Worm (Caenorhabditis elegans) whole organism, L4/young adult: ENCODE results near the gene R10F2.4.

Experiments
- W03F9.2 ChIP-seq: fragments of 150-350 bp; optimal IDR thresholded peaks from 2 replicates; lab custom pipeline; 2014; ENCODE audit warnings: missing biosample characterization, missing genetic modification characterization
- dao-5 ChIP-seq: sonication (generic microtip); optimal IDR thresholded peaks from 2 replicates; lab custom pipeline; 2016; ENCODE audit warnings: missing genotype, missing genetic modification characterization, moderate library complexity, missing compliant biosample characterization
- him-1 ChIP-seq: sonication (generic microtip); optimal IDR thresholded peaks from 2 replicates; lab custom pipeline; 2016; ENCODE audit warnings: missing genotype, missing genetic modification reagents, missing genetic modification characterization, missing compliant biosample characterization

R10F2.4 gene

ce11 chrIII:2923012-2923411, at the start of gene R10F2.4:
Gene R10F2.4, minus strand, starts transcription at chrIII:2923112.
- TF ChIP-seq him-1 (tag; lab: Kevin White, UChicago) (no peak), W03F9.2 (tag; lab: Kevin White, UChicago) (no peak), dao-5 (tag; lab: Kevin White, UChicago) (no peak)

ce11 chrIII:2970251-2970650, 47.3 kb upstream of the R10F2.4 start:
- TF ChIP-seq W03F9.2 (tag; lab: Kevin White, UChicago) = no peak
- TF ChIP-seq dao-5 (tag; lab: Kevin White, UChicago) = no peak
- TF ChIP-seq him-1 (tag; lab: Kevin White, UChicago) = no peak

- TF ChIP-seq W03F9.2 (tag; lab: Kevin White, UChicago) = peak; percentile 32
- TF ChIP-seq dao-5 (tag; lab: Kevin White, UChicago) = no peak
- no peak for TF ChIP-seq him-1 (tag; lab: Kevin White, UChicago)
Measured at ce11 chrIII:2966462-2966861, 43.5 kb upstream of the R10F2.4 start.

- TF ChIP-seq W03F9.2 (tag; lab: Kevin White, UChicago) (no peak), dao-5 (tag; lab: Kevin White, UChicago) (no peak), him-1 (tag; lab: Kevin White, UChicago) (no peak)
Measured at ce11 chrIII:2965534-2965933, 42.6 kb upstream of the R10F2.4 start, which contains the start of gene H05C05.2. Gene H05C05.2, minus strand, starts transcription at chrIII:2965634.

- TF ChIP-seq him-1 (tag; lab: Kevin White, UChicago) (no peak), W03F9.2 (tag; lab: Kevin White, UChicago) (no peak), dao-5 (tag; lab: Kevin White, UChicago) (no peak)
Measured at ce11 chrIII:2961840-2962239, 38.9 kb upstream of the R10F2.4 start.

- TF ChIP-seq W03F9.2 (tag; lab: Kevin White, UChicago) = no peak
- TF ChIP-seq dao-5 (tag; lab: Kevin White, UChicago) = no peak
- TF ChIP-seq him-1 (tag; lab: Kevin White, UChicago) = no peak
Measured at ce11 chrIII:2952437-2952836, 29.5 kb upstream of the R10F2.4 start.

ce11 chrIII:2948310-2948961, 25.5 kb upstream of the R10F2.4 start:
- no peak for TF ChIP-seq W03F9.2 (tag; lab: Kevin White, UChicago)
- no peak for TF ChIP-seq dao-5 (tag; lab: Kevin White, UChicago)
- TF ChIP-seq him-1 (tag; lab: Kevin White, UChicago) = no peak

- TF ChIP-seq dao-5 (tag; lab: Kevin White, UChicago) (no peak), W03F9.2 (tag; lab: Kevin White, UChicago) (no peak), him-1 (tag; lab: Kevin White, UChicago) (no peak)
Measured at ce11 chrIII:2947251-2947650, 24.3 kb upstream of the R10F2.4 start.

- TF ChIP-seq W03F9.2 (tag; lab: Kevin White, UChicago) (no peak), him-1 (tag; lab: Kevin White, UChicago) (no peak)
Measured at ce11 chrIII:2946626-2947168, 23.8 kb upstream of the R10F2.4 start, which contains the start of gene H05C05.1. Gene H05C05.1, plus strand, starts transcription at chrIII:2947118.

- TF ChIP-seq W03F9.2 (tag; lab: Kevin White, UChicago) = no peak
- TF ChIP-seq him-1 (tag; lab: Kevin White, UChicago) = no peak
- TF ChIP-seq dao-5 (tag; lab: Kevin White, UChicago) = no peak
Measured at ce11 chrIII:2946101-2946500, 23.2 kb upstream of the R10F2.4 start, which contains the start of gene H05C05.4. Gene H05C05.4, minus strand, starts transcription at chrIII:2946201.

- no peak for TF ChIP-seq him-1 (tag; lab: Kevin White, UChicago)
- TF ChIP-seq W03F9.2 (tag; lab: Kevin White, UChicago) = no peak
- no peak for TF ChIP-seq dao-5 (tag; lab: Kevin White, UChicago)
Measured at ce11 chrIII:2943995-2944394, 21.1 kb upstream of the R10F2.4 start, which contains the start of gene R10F2.6. Gene R10F2.6, minus strand, starts transcription at chrIII:2944095.

ce11 chrIII:2941578-2941977, 18.7 kb upstream of the R10F2.4 start:
- TF ChIP-seq W03F9.2 (tag; lab: Kevin White, UChicago) (no peak), dao-5 (tag; lab: Kevin White, UChicago) (no peak), him-1 (tag; lab: Kevin White, UChicago) (no peak)

- no peak for TF ChIP-seq W03F9.2 (tag; lab: Kevin White, UChicago)
- no peak for TF ChIP-seq dao-5 (tag; lab: Kevin White, UChicago)
- TF ChIP-seq him-1 (tag; lab: Kevin White, UChicago) = no peak
Measured at ce11 chrIII:2937780-2938179, 14.9 kb upstream of the R10F2.4 start.

- no peak for TF ChIP-seq W03F9.2 (tag; lab: Kevin White, UChicago)
- no peak for TF ChIP-seq him-1 (tag; lab: Kevin White, UChicago)
- no peak for TF ChIP-seq dao-5 (tag; lab: Kevin White, UChicago)
Measured at ce11 chrIII:2924658-2925057, 1.7 kb upstream of the R10F2.4 start, which contains the start of gene R10F2.5. Gene R10F2.5, minus strand, starts transcription at chrIII:2924758.
